Fruit fly (Drosophila melanogaster): ENCODE measurements around the gene Dyrk2.

Dyrk2 gene

dm6 chr2L:14252271-14252870 lies 18.4 kb upstream of the Dyrk2 start:
- TF ChIP-seq h (optimal IDR thresholded peaks at IDR 0.05) (no peak), psq (optimal IDR thresholded peaks at IDR 0.05) (no peak), ttk (optimal IDR thresholded peaks at IDR 0.05) (no peak), Sin3A (optimal IDR thresholded peaks at IDR 0.05) (no peak), insv (optimal IDR thresholded peaks at IDR 0.05) (no peak), Myc (optimal IDR thresholded peaks at IDR 0.05) (no peak)

- no peak for TF ChIP-seq Myc (optimal IDR thresholded peaks at IDR 0.05)
- no peak for TF ChIP-seq Sin3A (optimal IDR thresholded peaks at IDR 0.05)
- TF ChIP-seq ttk (optimal IDR thresholded peaks at IDR 0.05) = no peak
- TF ChIP-seq h (optimal IDR thresholded peaks at IDR 0.05) = no peak
- TF ChIP-seq psq (optimal IDR thresholded peaks at IDR 0.05) = no peak
- TF ChIP-seq insv (optimal IDR thresholded peaks at IDR 0.05) = no peak
Observed at dm6 chr2L:14251806-14252205, 17.9 kb upstream of the Dyrk2 start.

dm6 chr2L:14247853-14248252 lies 13.9 kb upstream of the Dyrk2 start:
- TF ChIP-seq psq (optimal IDR thresholded peaks at IDR 0.05) (no peak), Myc (optimal IDR thresholded peaks at IDR 0.05) (no peak), Sin3A (optimal IDR thresholded peaks at IDR 0.05) (no peak), h (optimal IDR thresholded peaks at IDR 0.05) (no peak), ttk (optimal IDR thresholded peaks at IDR 0.05) (no peak), insv (optimal IDR thresholded peaks at IDR 0.05) (no peak)

- no peak for TF ChIP-seq h (optimal IDR thresholded peaks at IDR 0.05)
- no peak for TF ChIP-seq Sin3A (optimal IDR thresholded peaks at IDR 0.05)
- TF ChIP-seq psq (optimal IDR thresholded peaks at IDR 0.05) = no peak
- TF ChIP-seq insv (optimal IDR thresholded peaks at IDR 0.05) = no peak
- no peak for TF ChIP-seq Myc (optimal IDR thresholded peaks at IDR 0.05)
Observed at dm6 chr2L:14245981-14246380, 12.1 kb upstream of the Dyrk2 start.

dm6 chr2L:14245517-14245916 lies 11.6 kb upstream of the Dyrk2 start:
- TF ChIP-seq ttk (optimal IDR thresholded peaks at IDR 0.05) = no peak
- no peak for TF ChIP-seq Myc (optimal IDR thresholded peaks at IDR 0.05)
- no peak for TF ChIP-seq insv (optimal IDR thresholded peaks at IDR 0.05)
- no peak for TF ChIP-seq h (optimal IDR thresholded peaks at IDR 0.05)
- no peak for TF ChIP-seq Sin3A (optimal IDR thresholded peaks at IDR 0.05)
- no peak for TF ChIP-seq psq (optimal IDR thresholded peaks at IDR 0.05)

dm6 chr2L:14245003-14245402 lies 11.1 kb upstream of the Dyrk2 start:
- TF ChIP-seq h (optimal IDR thresholded peaks at IDR 0.05) (no peak), ttk (optimal IDR thresholded peaks at IDR 0.05) (no peak), psq (optimal IDR thresholded peaks at IDR 0.05) (no peak), Sin3A (optimal IDR thresholded peaks at IDR 0.05) (no peak), Myc (optimal IDR thresholded peaks at IDR 0.05) (no peak), insv (optimal IDR thresholded peaks at IDR 0.05) (no peak)

dm6 chr2L:14237510-14238277 lies 3.8 kb upstream of the Dyrk2 start:
- TF ChIP-seq ttk (optimal IDR thresholded peaks at IDR 0.05) (no peak), Myc (optimal IDR thresholded peaks at IDR 0.05) (no peak), insv (optimal IDR thresholded peaks at IDR 0.05) (no peak), h (optimal IDR thresholded peaks at IDR 0.05) (no peak), psq (optimal IDR thresholded peaks at IDR 0.05) (no peak), Sin3A (optimal IDR thresholded peaks at IDR 0.05) (no peak)

dm6 chr2L:14236132-14236531 lies 2.2 kb upstream of the Dyrk2 start:
- TF ChIP-seq Myc (optimal IDR thresholded peaks at IDR 0.05) (no peak), h (optimal IDR thresholded peaks at IDR 0.05) (no peak), psq (optimal IDR thresholded peaks at IDR 0.05) (no peak), Sin3A (optimal IDR thresholded peaks at IDR 0.05) (no peak), ttk (optimal IDR thresholded peaks at IDR 0.05) (no peak), insv (optimal IDR thresholded peaks at IDR 0.05) (no peak)

dm6 chr2L:14234627-14235308 lies 842 bp upstream of the Dyrk2 start:
- TF ChIP-seq ttk (optimal IDR thresholded peaks at IDR 0.05) (no peak), Myc (optimal IDR thresholded peaks at IDR 0.05) (no peak), psq (optimal IDR thresholded peaks at IDR 0.05) (no peak), Sin3A (optimal IDR thresholded peaks at IDR 0.05) (no peak), insv (optimal IDR thresholded peaks at IDR 0.05) (no peak), h (optimal IDR thresholded peaks at IDR 0.05) (no peak)

dm6 chr2L:14232709-14233108 lies 1.2 kb downstream of the Dyrk2 start:
- TF ChIP-seq insv (optimal IDR thresholded peaks at IDR 0.05) (no peak), h (optimal IDR thresholded peaks at IDR 0.05) (no peak), Sin3A (optimal IDR thresholded peaks at IDR 0.05) (no peak), Myc (optimal IDR thresholded peaks at IDR 0.05) (no peak), ttk (optimal IDR thresholded peaks at IDR 0.05) (no peak), psq (optimal IDR thresholded peaks at IDR 0.05) (no peak)

dm6 chr2L:14230538-14230937 lies 3.4 kb downstream of the Dyrk2 start:
- TF ChIP-seq Myc (optimal IDR thresholded peaks at IDR 0.05) = no peak
- TF ChIP-seq insv (optimal IDR thresholded peaks at IDR 0.05) = no peak
- no peak for TF ChIP-seq ttk (optimal IDR thresholded peaks at IDR 0.05)

- TF ChIP-seq psq (optimal IDR thresholded peaks at IDR 0.05) (no peak), Sin3A (optimal IDR thresholded peaks at IDR 0.05) (no peak), h (optimal IDR thresholded peaks at IDR 0.05) (no peak), ttk (optimal IDR thresholded peaks at IDR 0.05) (no peak), Myc (optimal IDR thresholded peaks at IDR 0.05) (no peak), insv (optimal IDR thresholded peaks at IDR 0.05) (no peak)
Observed at dm6 chr2L:14230050-14230449, 3.9 kb downstream of the Dyrk2 start.
